Fruit fly (Drosophila melanogaster) whole organism, prepupa: ENCODE data around the gene eIF4EHP.

Experiments used
- CG11294 ChIP-seq: fragments of 200-800 bp; sonication (Bioruptor generic); IDR thresholded peaks from 2 replicates; pipeline ENCODE4 v1.3.6; 2022; ENCODE audit warnings: missing biosample characterization, missing genetic modification characterization
- CG11762 ChIP-seq: fragments of 200-800 bp; sonication (Bioruptor generic); optimal IDR thresholded peaks from 3 replicates; lab custom pipeline; 2016; ENCODE audit warnings: missing biosample characterization, missing genetic modification characterization; ENCODE audit not compliant: insufficient read depth
- CG15336 ChIP-seq: fragments of 200-800 bp; sonication (Bioruptor generic); IDR thresholded peaks from 2 replicates; pipeline ENCODE4 v1.3.6; 2022; ENCODE audit warnings: missing biosample characterization, missing genetic modification characterization
- CG9139 ChIP-seq: fragments of 200-800 bp; sonication (Bioruptor generic); optimal IDR thresholded peaks from 3 replicates; lab custom pipeline; 2017; ENCODE audit warnings: missing biosample characterization, mild to moderate bottlenecking, missing genetic modification characterization
- Sox14 ChIP-seq: fragments of 200-800 bp; sonication (Bioruptor generic); optimal IDR thresholded peaks from 3 replicates; lab custom pipeline; 2016; ENCODE audit warnings: missing biosample characterization, missing genetic modification characterization
- vri ChIP-seq: fragments of 200-800 bp; sonication (Bioruptor generic); optimal IDR thresholded peaks from 3 replicates; lab custom pipeline; 2016; ENCODE audit warnings: missing biosample characterization, mild to moderate bottlenecking, missing genetic modification characterization

DNA sequence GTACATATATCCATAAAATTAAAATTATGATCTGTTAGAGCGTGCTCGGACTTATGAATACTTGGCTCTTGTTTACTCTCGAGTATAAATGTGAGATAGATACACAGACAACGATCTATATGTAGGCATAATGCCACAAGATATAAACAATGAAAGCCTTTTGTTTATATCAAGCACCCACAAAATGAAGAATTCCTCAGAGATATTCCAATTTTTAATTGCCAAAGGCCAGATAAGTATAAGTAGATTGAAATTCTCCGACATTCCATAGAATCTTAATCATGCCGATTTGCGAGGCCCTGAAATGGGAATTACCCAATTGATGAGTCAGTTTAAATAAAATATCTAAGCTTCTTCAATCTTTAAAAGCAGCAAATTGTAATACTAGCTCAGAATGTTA is 86.9 kb downstream of the eIF4EHP start:
- TF ChIP-seq CG9139 (GFP tag; lab: Kevin White, UChicago), result no peak
- no peak for TF ChIP-seq CG11294 (GFP tag; lab: Robert Waterston, UW)
- TF ChIP-seq Sox14 (GFP tag; lab: Kevin White, UChicago), result no peak
- TF ChIP-seq CG15336 (GFP tag; lab: Robert Waterston, UW), result no peak
- TF ChIP-seq vri, result no peak
- no peak for TF ChIP-seq CG11762 (GFP tag; lab: Kevin White, UChicago)
